Worm (Caenorhabditis elegans) whole organism, L4/young adult: ENCODE measurements around the gene F40G9.7.

Experiments
- W03F9.2 ChIP-seq: fragments of 150-350 bp; optimal IDR thresholded peaks from 2 replicates; lab custom pipeline; 2014; ENCODE audit warnings: missing biosample characterization, missing genetic modification characterization
- him-1 ChIP-seq: sonication (generic microtip); optimal IDR thresholded peaks from 2 replicates; lab custom pipeline; 2016; ENCODE audit warnings: missing genotype, missing genetic modification reagents, missing genetic modification characterization, missing compliant biosample characterization

DNA sequence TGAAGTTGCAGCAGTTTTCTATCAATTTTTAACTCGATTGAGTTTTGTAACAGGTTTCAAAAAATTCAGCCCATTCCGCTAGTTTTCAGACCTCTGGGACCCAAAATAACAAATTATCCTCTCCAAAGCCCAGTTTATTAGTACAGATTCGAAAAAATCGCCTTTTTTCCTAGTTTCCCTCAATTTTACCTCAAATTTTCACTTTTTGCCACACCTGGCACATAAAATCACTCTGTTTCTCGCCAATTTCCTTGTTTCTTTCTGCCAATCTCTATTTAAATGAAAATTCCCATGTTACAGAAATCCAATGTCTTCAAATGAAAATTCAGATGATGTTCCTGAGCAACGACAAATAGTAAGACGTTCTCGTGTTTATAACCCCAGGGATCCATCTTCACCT, 33.4 kb upstream of the F40G9.7 start, which contains the start of gene pals-22:
- TF ChIP-seq W03F9.2 (tag; lab: Kevin White, UChicago) (no peak), him-1 (tag; lab: Kevin White, UChicago) (no peak)
